Fruit fly (Drosophila melanogaster): ENCODE data around the gene CG31678.
A peak's percentile ranks its signal among the peaks of the same experiment; 100 is the strongest.

The CG31678 gene

dm6 chr2L:20721456-20721855, 45.7 kb upstream of the CG31678 start (continued):
- TF ChIP-seq dsx (GFP tag; optimal IDR thresholded peaks at IDR 0.05; ENCODE audit: poor library complexity, severe bottlenecking) (peak; percentile 43), ss (GFP tag; optimal IDR thresholded peaks at IDR 0.05) (peak in 1 of 2 experiments; percentile 45), Eip78C (GFP tag) (peak; percentile 91), esn (GFP tag; optimal IDR thresholded peaks at IDR 0.05) (no peak), pdm3 (GFP tag; optimal IDR thresholded peaks at IDR 0.05) (peak; percentile 54), CG11762 (GFP tag; optimal IDR thresholded peaks at IDR 0.05; ENCODE audit: insufficient read depth) (peak; percentile 13), CG32006 (GFP tag; optimal IDR thresholded peaks at IDR 0.05) (peak; percentile 87), CG1621 (tag; optimal IDR thresholded peaks at IDR 0.05) (peak; percentile 25), Sox14 (GFP tag; optimal IDR thresholded peaks at IDR 0.05) (peak; percentile 67), CG6163 (GFP tag; IDR thresholded peaks at IDR 0.05) (peak; percentile 89), CG8632 (GFP tag; optimal IDR thresholded peaks at IDR 0.05) (no peak), salr (GFP tag; optimal IDR thresholded peaks at IDR 0.05) (peak; percentile 18 to 76), Ets96B (tag; optimal IDR thresholded peaks at IDR 0.05) (peak; percentile 50), CG6276 (GFP tag; optimal IDR thresholded peaks at IDR 0.05) (peak; percentile 79), CG4318 (GFP tag; optimal IDR thresholded peaks at IDR 0.05) (peak; percentile 39), cyc (GFP tag; optimal IDR thresholded peaks at IDR 0.05) (no peak), CG6792 (GFP tag; optimal IDR thresholded peaks at IDR 0.05) (no peak), CG11294 (GFP tag; IDR thresholded peaks at IDR 0.05) (peak; percentile 65), CG8119 (GFP tag; IDR thresholded peaks at IDR 0.05) (peak; percentile 77)

dm6 chr2L:20720011-20720410, 44.3 kb upstream of the CG31678 start:
- TF ChIP-seq fd85E (GFP tag; optimal IDR thresholded peaks at IDR 0.05) (no peak), svp (GFP tag) (no peak), CG7368 (GFP tag; optimal IDR thresholded peaks at IDR 0.05) (no peak), CG6792 (GFP tag; optimal IDR thresholded peaks at IDR 0.05) (no peak), vri (GFP tag; optimal IDR thresholded peaks at IDR 0.05) (no peak), CG6276 (GFP tag; optimal IDR thresholded peaks at IDR 0.05) (no peak), salr (GFP tag; optimal IDR thresholded peaks at IDR 0.05) (no peak), Eip75B (GFP tag; optimal IDR thresholded peaks at IDR 0.05) (no peak), CG3032 (tag; optimal IDR thresholded peaks at IDR 0.05) (no peak), topi (GFP tag; optimal IDR thresholded peaks at IDR 0.05) (no peak), CG32006 (GFP tag; optimal IDR thresholded peaks at IDR 0.05) (no peak), CG8319 (GFP tag; optimal IDR thresholded peaks at IDR 0.05) (no peak), CG4318 (GFP tag; optimal IDR thresholded peaks at IDR 0.05) (no peak), CG9139 (GFP tag; optimal IDR thresholded peaks at IDR 0.05) (no peak), Met (GFP tag; optimal IDR thresholded peaks at IDR 0.05) (no peak), esn (GFP tag; optimal IDR thresholded peaks at IDR 0.05) (no peak)

- TF ChIP-seq Eip75B (GFP tag; optimal IDR thresholded peaks at IDR 0.05) (no peak), Ets96B (tag; optimal IDR thresholded peaks at IDR 0.05) (peak; percentile 32), Lpt (GFP tag; optimal IDR thresholded peaks at IDR 0.05) (no peak), Sox14 (GFP tag; optimal IDR thresholded peaks at IDR 0.05) (no peak), CG3919 (GFP tag; optimal IDR thresholded peaks at IDR 0.05) (no peak), net (GFP tag; optimal IDR thresholded peaks at IDR 0.05) (no peak), CG6163 (GFP tag; IDR thresholded peaks at IDR 0.05) (no peak), CG16779 (tag; optimal IDR thresholded peaks at IDR 0.05) (no peak), pdm3 (GFP tag; optimal IDR thresholded peaks at IDR 0.05) (no peak), Hr39 (GFP tag; optimal IDR thresholded peaks at IDR 0.05) (no peak), CG8632 (GFP tag; optimal IDR thresholded peaks at IDR 0.05) (no peak), fkh (GFP tag; optimal IDR thresholded peaks at IDR 0.05) (no peak), achi (GFP tag; optimal IDR thresholded peaks at IDR 0.05) (peak; percentile 2), CG10669 (GFP tag; optimal IDR thresholded peaks at IDR 0.05) (no peak), CG7368 (GFP tag; optimal IDR thresholded peaks at IDR 0.05) (no peak), Eip93F (GFP tag; optimal IDR thresholded peaks at IDR 0.05) (no peak), salr (GFP tag; optimal IDR thresholded peaks at IDR 0.05) (peak in 1 of 2 experiments; percentile 6), cyc (GFP tag; optimal IDR thresholded peaks at IDR 0.05) (no peak), CG8319 (GFP tag; optimal IDR thresholded peaks at IDR 0.05) (no peak), CG11294 (GFP tag; IDR thresholded peaks at IDR 0.05) (no peak), eg (GFP tag; IDR thresholded peaks at IDR 0.05) (0 out of 3 replicates have a peak, but pooled peaks have one; percentile 5), Met (GFP tag; optimal IDR thresholded peaks at IDR 0.05) (no peak), acj6 (GFP tag; optimal IDR thresholded peaks at IDR 0.05) (peak; percentile 1), CG3032 (tag; optimal IDR thresholded peaks at IDR 0.05) (no peak), CG6854 (GFP tag; optimal IDR thresholded peaks at IDR 0.05) (no peak), fd59A (GFP tag; optimal IDR thresholded peaks at IDR 0.05) (no peak), CG6808 (GFP tag; optimal IDR thresholded peaks at IDR 0.05) (no peak), topi (GFP tag; optimal IDR thresholded peaks at IDR 0.05) (no peak), CG1621 (tag; optimal IDR thresholded peaks at IDR 0.05) (no peak), CG31627 (GFP tag; optimal IDR thresholded peaks at IDR 0.05) (no peak), CG6792 (GFP tag; optimal IDR thresholded peaks at IDR 0.05) (no peak), spab (GFP tag; optimal IDR thresholded peaks at IDR 0.05) (no peak)
Observed at dm6 chr2L:20716712-20717111, 41.0 kb upstream of the CG31678 start.

Data from whole organism, prepupa.